Worm (Caenorhabditis elegans): ENCODE results near the gene srh-239.

- TF ChIP-seq ceh-31 (tag; optimal IDR thresholded peaks at IDR 0.05) (peak; percentile 61), hlh-30 (tag; optimal IDR thresholded peaks at IDR 0.05; ENCODE audit: insufficient read depth) (peak; percentile 47)
These were observed 19.6 kb downstream of the srh-239 start, which contains the start of gene pqn-71 for ce11 chrV:15465032-15465727.

Measured in whole organism, late embryonic.